Worm (Caenorhabditis elegans): Measurements from ENCODE around the gene T05G5.4.

- TF ChIP-seq tab-1 (GFP tag; IDR thresholded peaks at IDR 0.05) (no peak), ref-1 (GFP tag; conservative IDR thresholded peaks at IDR 0.05) (no peak), flt-1 (GFP tag; IDR thresholded peaks at IDR 0.05) (no peak), cog-1 (tag; optimal IDR thresholded peaks at IDR 0.05) (no peak), klf-2 (GFP tag; conservative IDR thresholded peaks at IDR 0.05) (no peak)
Measured at ce11 chrIII:9727439-9727838, 21.3 kb upstream of the T05G5.4 start, which contains the start of gene C07A9.12.
